Fruit fly (Drosophila melanogaster) whole organism, embryonic: ENCODE results near the gene CG9676.

ENCODE experiments used
- CG7372 ChIP-seq: fragments of 200-800 bp; sonication (Bioruptor generic); IDR thresholded peaks from 2 replicates; pipeline ENCODE4 v1.3.6; 2022; ENCODE audit warnings: missing biosample characterization, missing genetic modification characterization
- ab ChIP-seq: fragments of 200-800 bp; sonication (Bioruptor generic); optimal IDR thresholded peaks from 2 replicates; lab custom pipeline; 2016; ENCODE audit warnings: missing biosample characterization, missing genetic modification characterization
- ase ChIP-seq: fragments of 200-800 bp; sonication (Bioruptor generic); IDR thresholded peaks from 3 replicates; pipeline ENCODE4 v1.3.6; 2022; ENCODE audit warnings: missing biosample characterization, missing genetic modification characterization
- tup ChIP-seq: fragments of 200-800 bp; sonication (Bioruptor generic); optimal IDR thresholded peaks from 2 replicates; lab custom pipeline; 2016; ENCODE audit warnings: missing biosample characterization, mild to moderate bottlenecking, missing genetic modification characterization, moderate library complexity
- wor ChIP-seq: fragments of 200-800 bp; sonication (Bioruptor generic); IDR thresholded peaks from 2 replicates; pipeline ENCODE4 v1.3.6; 2022; ENCODE audit warnings: missing biosample characterization, missing genetic modification characterization

dm6 chrX:16688106-16688459 is 11.9 kb downstream of the CG9676 start:
- TF ChIP-seq CG7372 (GFP tag; lab: Robert Waterston, UW): no peak
- no peak for TF ChIP-seq ab
- no peak for TF ChIP-seq wor
- no peak for TF ChIP-seq tup (GFP tag; lab: Kevin White, UChicago)
- no peak for TF ChIP-seq ase (GFP tag; lab: Robert Waterston, UW)
